Worm (Caenorhabditis elegans) whole organism, young adult: ENCODE data around the gene ZK930.2.

ENCODE experiments used
- B0261.1 ChIP-seq: sonication (generic microtip); optimal IDR thresholded peaks from 2 replicates; lab custom pipeline; 2016; ENCODE audit warnings: mild to moderate bottlenecking, missing genetic modification characterization, moderate library complexity, missing compliant biosample characterization
- F49E8.2 ChIP-seq: sonication (generic microtip); optimal IDR thresholded peaks from 3 replicates; lab custom pipeline; 2017; ENCODE audit warnings: missing genetic modification characterization, mild to moderate bottlenecking, missing compliant biosample characterization, antibody characterized with exemption, moderate library complexity; ENCODE audit not compliant: insufficient read depth
- F57C9.4 ChIP-seq: sonication (generic microtip); optimal IDR thresholded peaks from 2 replicates; lab custom pipeline; 2017; ENCODE audit warnings: mild to moderate bottlenecking, missing genetic modification characterization, missing compliant biosample characterization
- T26A5.8 ChIP-seq: sonication (generic microtip); optimal IDR thresholded peaks from 2 replicates; lab custom pipeline; 2016; ENCODE audit warnings: missing genetic modification characterization, missing compliant biosample characterization
- Y53G8AR.9 ChIP-seq: fragments of 200-800 bp; sonication (Bioruptor generic); conservative IDR thresholded peaks from 2 replicates; pipeline ENCODE4 v1.3.6; 2022; ENCODE audit warnings: missing genetic modification reagents, missing genetic modification characterization, missing compliant biosample characterization
- Y56A3A.18 ChIP-seq: fragments of 200-800 bp; sonication (Bioruptor generic); IDR thresholded peaks from 2 replicates; pipeline ENCODE4 v1.3.6; 2022; ENCODE audit warnings: missing genetic modification reagents, missing genetic modification characterization, missing compliant biosample characterization
- akir-1 ChIP-seq: fragments of 200-800 bp; sonication (Bioruptor generic); optimal IDR thresholded peaks from 2 replicates; lab custom pipeline; 2018; ENCODE audit warnings: mild to moderate bottlenecking, missing genetic modification characterization, moderate library complexity, missing compliant biosample characterization
- aptf-3 ChIP-seq: fragments of 200-800 bp; sonication (Bioruptor generic); IDR thresholded peaks from 2 replicates; pipeline ENCODE4 v1.3.6; 2022; ENCODE audit warnings: missing genetic modification characterization, missing compliant biosample characterization
- attf-6 ChIP-seq: fragments of 200-800 bp; sonication (Bioruptor generic); IDR thresholded peaks from 2 replicates; pipeline ENCODE4 v1.3.6; 2022; ENCODE audit warnings: missing genetic modification reagents, missing genetic modification characterization, missing compliant biosample characterization
- bed-2 ChIP-seq: fragments of 200-800 bp; sonication (Bioruptor generic); IDR thresholded peaks from 2 replicates; pipeline ENCODE4 v1.3.6; 2022; ENCODE audit warnings: missing genetic modification reagents, missing genetic modification characterization, missing compliant biosample characterization
- ccch-3 ChIP-seq: fragments of 200-800 bp; sonication (Bioruptor generic); optimal IDR thresholded peaks from 2 replicates; lab custom pipeline; 2018; ENCODE audit warnings: mild to moderate bottlenecking, missing genetic modification characterization, missing compliant biosample characterization
- cebp-2 ChIP-seq: fragments of 200-800 bp; sonication (Bioruptor generic); IDR thresholded peaks from 2 replicates; pipeline ENCODE4 v1.3.6; 2022; ENCODE audit warnings: missing genetic modification characterization, missing compliant biosample characterization
- ceh-91 ChIP-seq: fragments of 200-800 bp; sonication (Bioruptor generic); IDR thresholded peaks from 2 replicates; pipeline ENCODE4 v1.3.6; 2022; ENCODE audit warnings: missing genetic modification reagents, missing genetic modification characterization, missing compliant biosample characterization
- egrh-3 ChIP-seq: fragments of 200-800 bp; sonication (Bioruptor generic); IDR thresholded peaks from 2 replicates; pipeline ENCODE4 v1.3.6; 2022; ENCODE audit warnings: missing genetic modification reagents, missing genetic modification characterization, missing compliant biosample characterization
- ets-4 ChIP-seq: fragments of 200-800 bp; sonication (Bioruptor generic); optimal IDR thresholded peaks from 2 replicates; lab custom pipeline; 2018; ENCODE audit warnings: mild to moderate bottlenecking, missing genetic modification characterization, missing compliant biosample characterization
- hlh-26 ChIP-seq: fragments of 200-800 bp; sonication (Bioruptor generic); conservative IDR thresholded peaks from 2 replicates; pipeline ENCODE4 v1.3.6; 2022; ENCODE audit warnings: missing genetic modification reagents, missing genetic modification characterization, missing compliant biosample characterization
- hsf-1 ChIP-seq: fragments of 200-800 bp; sonication (Bioruptor generic); IDR thresholded peaks from 2 replicates; pipeline ENCODE4 v1.3.6; 2022; ENCODE audit warnings: missing genetic modification reagents, missing genetic modification characterization, missing compliant biosample characterization
- let-607 ChIP-seq, 2 experiments: fragments of 200-800 bp in 1 of 2; sonication (Bioruptor generic) in 1 of 2; sonication (generic microtip) in 1 of 2; optimal IDR thresholded peaks; 2 replicates each; lab custom pipeline; 2016 to 2018; ENCODE audit warnings: mild to moderate bottlenecking in 2 of 2, missing compliant biosample characterization in 2 of 2, missing genetic modification characterization in 2 of 2, moderate library complexity in 2 of 2, missing genotype in 1 of 2
- lir-1 ChIP-seq: fragments of 200-800 bp; sonication (Bioruptor generic); conservative IDR thresholded peaks from 2 replicates; pipeline ENCODE4 v1.3.6; 2022; ENCODE audit warnings: missing genetic modification reagents, missing genetic modification characterization, missing compliant biosample characterization
- lsy-27 ChIP-seq: sonication (generic microtip); optimal IDR thresholded peaks from 2 replicates; lab custom pipeline; 2017; ENCODE audit warnings: missing genetic modification characterization, mild to moderate bottlenecking, missing compliant biosample characterization, antibody characterized with exemption, missing genotype, borderline replicate concordance; ENCODE audit not compliant: insufficient read depth
- madf-10 ChIP-seq: sonication (generic microtip); optimal IDR thresholded peaks from 2 replicates; lab custom pipeline; 2016; ENCODE audit warnings: mild to moderate bottlenecking, missing genetic modification characterization, missing compliant biosample characterization
- madf-3 ChIP-seq: fragments of 200-800 bp; sonication (Bioruptor generic); IDR thresholded peaks from 2 replicates; pipeline ENCODE4 v1.3.6; 2022; ENCODE audit warnings: missing genetic modification reagents, missing genetic modification characterization, missing compliant biosample characterization
- madf-6 ChIP-seq: fragments of 200-800 bp; sonication (Bioruptor generic); IDR thresholded peaks from 2 replicates; pipeline ENCODE4 v1.3.6; 2022; ENCODE audit warnings: missing genetic modification reagents, missing genetic modification characterization, missing compliant biosample characterization
- madf-8 ChIP-seq: fragments of 200-800 bp; sonication (Bioruptor generic); conservative IDR thresholded peaks from 2 replicates; pipeline ENCODE4 v1.3.6; 2022; ENCODE audit warnings: missing genetic modification reagents, missing genetic modification characterization, missing compliant biosample characterization
- mes-4 ChIP-seq: sonication (generic microtip); optimal IDR thresholded peaks from 2 replicates; lab custom pipeline; 2016; ENCODE audit warnings: missing genotype, missing genetic modification characterization, missing compliant biosample characterization
- mxl-1 ChIP-seq: sonication (generic microtip); optimal IDR thresholded peaks from 2 replicates; lab custom pipeline; 2016; ENCODE audit warnings: missing genetic modification characterization, missing compliant biosample characterization
- nfya-1 ChIP-seq: sonication (generic microtip); optimal IDR thresholded peaks from 2 replicates; lab custom pipeline; 2017; ENCODE audit warnings: antibody characterized with exemption, missing compliant biosample characterization, missing genetic modification characterization, borderline replicate concordance; ENCODE audit not compliant: insufficient read depth
- nfya-2 ChIP-seq: fragments of 200-800 bp; sonication (Bioruptor generic); IDR thresholded peaks from 2 replicates; pipeline ENCODE4 v1.3.6; 2022; ENCODE audit warnings: missing genetic modification reagents, missing genetic modification characterization, missing compliant biosample characterization
- nhr-27 ChIP-seq: fragments of 200-800 bp; sonication (Bioruptor generic); optimal IDR thresholded peaks from 2 replicates; lab custom pipeline; 2018; ENCODE audit warnings: mild to moderate bottlenecking, missing genetic modification characterization, moderate library complexity, missing compliant biosample characterization
- pbrm-1 ChIP-seq: fragments of 200-800 bp; sonication (Bioruptor generic); IDR thresholded peaks from 2 replicates; pipeline ENCODE4 v1.3.6; 2022; ENCODE audit warnings: missing genetic modification reagents, missing genetic modification characterization, missing compliant biosample characterization
- rec-8 ChIP-seq, 2 experiments: sonication (generic microtip); optimal IDR thresholded peaks; 2 replicates each; lab custom pipeline; 2016; ENCODE audit warnings: mild to moderate bottlenecking in 2 of 2, missing genetic modification characterization in 2 of 2, missing genetic modification reagents in 2 of 2, missing genotype in 2 of 2, missing biosample characterization in 1 of 2, missing compliant biosample characterization in 1 of 2, moderate library complexity in 1 of 2
- sdz-38 ChIP-seq: sonication (generic microtip); optimal IDR thresholded peaks from 2 replicates; lab custom pipeline; 2016; ENCODE audit warnings: missing genotype, missing genetic modification characterization, missing compliant biosample characterization
- snpc-4 ChIP-seq, 5 experiments: fragments of 150-350 bp in 1 of 5; sonication (generic microtip) in 4 of 5; optimal IDR thresholded peaks; 2 replicates each; lab custom pipeline; 2014 to 2018; ENCODE audit warnings: missing genetic modification characterization in 5 of 5, missing biosample characterization in 3 of 5, antibody characterized with exemption in 2 of 5, mild to moderate bottlenecking in 2 of 5, missing compliant biosample characterization in 2 of 5, missing genotype in 2 of 5, moderate library complexity in 2 of 5, missing genetic modification reagents in 1 of 5
- somi-1 ChIP-seq: fragments of 200-800 bp; sonication (Bioruptor generic); optimal IDR thresholded peaks from 2 replicates; lab custom pipeline; 2018; ENCODE audit warnings: mild to moderate bottlenecking, missing genetic modification characterization, missing compliant biosample characterization
- ztf-26 ChIP-seq: sonication (generic microtip); optimal IDR thresholded peaks from 2 replicates; lab custom pipeline; 2017; ENCODE audit warnings: missing genetic modification characterization, missing compliant biosample characterization

ZK930.2 gene

DNA sequence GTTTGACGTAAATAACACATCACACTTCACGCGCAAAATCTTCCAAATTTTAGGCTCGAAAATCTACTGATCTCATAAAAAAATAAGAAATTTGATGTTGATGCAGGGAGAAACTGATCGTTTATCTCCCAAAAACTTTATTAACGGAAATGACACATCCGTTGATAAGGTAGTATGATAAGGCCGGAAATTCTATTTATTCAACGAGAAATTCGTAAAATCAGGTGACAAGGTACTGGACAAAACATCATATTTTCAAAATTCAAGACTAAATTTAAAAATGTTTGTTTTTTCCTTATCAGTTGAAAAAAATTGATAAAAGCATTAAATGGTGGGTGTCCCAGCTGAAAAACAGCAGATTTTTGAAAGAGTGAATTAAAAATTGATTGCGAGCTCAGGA is 33.4 kb downstream of the ZK930.2 start:
- no peak for TF ChIP-seq madf-10
- no peak for TF ChIP-seq pbrm-1 (GFP tag; lab: Robert Waterston, UW)
- TF ChIP-seq akir-1 (GFP tag; lab: Kevin White, UChicago): no peak
- TF ChIP-seq F49E8.2: no peak

DNA sequence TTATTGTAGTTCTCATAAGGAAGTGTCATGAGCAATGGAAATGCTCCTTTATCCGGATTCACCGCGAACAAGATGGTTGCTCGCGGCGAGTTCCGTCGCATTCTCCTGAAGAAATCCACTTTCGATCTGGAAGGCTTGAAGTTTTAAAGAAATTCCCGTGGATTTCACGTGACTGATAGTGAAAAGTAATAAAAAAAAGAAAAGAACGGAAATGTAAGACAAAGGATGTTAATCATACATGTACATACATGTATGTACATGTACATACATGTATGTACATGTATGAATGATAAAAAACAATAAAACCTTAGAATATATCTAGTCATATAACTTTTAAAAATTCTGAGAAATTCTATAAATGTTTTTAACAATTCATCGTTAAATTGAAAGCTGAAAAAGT is 36.9 kb downstream of the ZK930.2 start, which contains the start of gene clh-1:
Gene clh-1 (minus strand): TSS at position 101 of the 400 bp plus-strand sequence.
- no peak for TF ChIP-seq Y56A3A.18 (GFP tag; lab: Robert Waterston, UW)
- no peak for TF ChIP-seq bed-2 (GFP tag; lab: Robert Waterston, UW)
- TF ChIP-seq madf-3 (GFP tag; lab: Robert Waterston, UW): no peak
- TF ChIP-seq lir-1: no peak
- TF ChIP-seq ets-4 (GFP tag; lab: Kevin White, UChicago): no peak
- no peak for TF ChIP-seq pbrm-1 (GFP tag; lab: Robert Waterston, UW)
- TF ChIP-seq snpc-4 (GFP tag; optimal IDR thresholded peaks at IDR 0.05; lab: Kevin White, UChicago): no peak
- TF ChIP-seq snpc-4 (tag; optimal IDR thresholded peaks at IDR 0.05; lab: Kevin White, UChicago): no peak
- TF ChIP-seq, all 124 proteins: peak for 0

DNA sequence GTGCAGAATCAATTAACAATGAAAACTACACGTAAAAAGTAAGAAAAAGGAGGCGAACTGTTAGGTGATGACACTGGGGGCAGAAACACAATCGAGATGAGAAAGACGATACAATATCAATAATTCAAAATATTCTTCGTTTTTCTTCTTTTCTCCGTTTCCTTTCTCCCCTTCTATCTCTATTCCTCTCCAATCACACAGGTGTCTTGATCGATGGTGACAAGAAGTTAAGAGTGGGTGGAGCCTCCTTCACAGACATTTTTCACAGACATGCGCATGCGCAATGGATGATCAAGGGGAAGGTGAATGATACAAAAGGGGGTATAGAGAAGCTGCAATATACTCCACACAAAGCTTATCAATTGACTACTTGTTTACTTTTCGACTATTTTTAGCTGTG is 38.5 kb downstream of the ZK930.2 start:
- no peak for TF ChIP-seq let-607 (tag; optimal IDR thresholded peaks at IDR 0.05; lab: Kevin White, UChicago)
- TF ChIP-seq attf-6 (GFP tag; lab: Robert Waterston, UW): no peak
- no peak for TF ChIP-seq ztf-26
- TF ChIP-seq aptf-3 (GFP tag; lab: Robert Waterston, UW): no peak
- TF ChIP-seq mes-4 (tag; lab: Kevin White, UChicago): no peak
- TF ChIP-seq B0261.1 (tag; lab: Kevin White, UChicago): no peak
- TF ChIP-seq somi-1 (GFP tag; lab: Kevin White, UChicago): no peak
- TF ChIP-seq Y56A3A.18 (GFP tag; lab: Robert Waterston, UW): no peak
- TF ChIP-seq madf-8: no peak
- TF ChIP-seq T26A5.8 (tag; lab: Kevin White, UChicago): no peak
- no peak for TF ChIP-seq mxl-1 (tag; lab: Kevin White, UChicago)
- no peak for TF ChIP-seq hsf-1 (GFP tag; lab: Robert Waterston, UW)
- no peak for TF ChIP-seq ccch-3
- no peak for TF ChIP-seq madf-6 (GFP tag; lab: Robert Waterston, UW)
- TF ChIP-seq ceh-91: no peak
- no peak for TF ChIP-seq nfya-2
- no peak for TF ChIP-seq egrh-3 (GFP tag; lab: Robert Waterston, UW)
- TF ChIP-seq, all 124 proteins: peak for 0

ce11 chrII:11853108-11853507 is 40.1 kb downstream of the ZK930.2 start:
- TF ChIP-seq cebp-2 (GFP tag; lab: Robert Waterston, UW) (no peak), ceh-91 (no peak), nhr-27 (tag; lab: Kevin White, UChicago) (no peak), sdz-38 (tag; lab: Kevin White, UChicago) (no peak), nfya-1 (tag; lab: Kevin White, UChicago) (no peak), rec-8 (tag; optimal IDR thresholded peaks at IDR 0.05; lab: Kevin White, UChicago) (no peak), F57C9.4 (no peak), Y53G8AR.9 (GFP tag; lab: Robert Waterston, UW) (no peak), hlh-26 (GFP tag; lab: Robert Waterston, UW) (no peak), lsy-27 (tag; lab: Kevin White, UChicago) (no peak)
- TF ChIP-seq, all 124 proteins: peak for 0
